Worm (Caenorhabditis elegans): ENCODE measurements around the gene lir-1.

lir-1 gene

DNA sequence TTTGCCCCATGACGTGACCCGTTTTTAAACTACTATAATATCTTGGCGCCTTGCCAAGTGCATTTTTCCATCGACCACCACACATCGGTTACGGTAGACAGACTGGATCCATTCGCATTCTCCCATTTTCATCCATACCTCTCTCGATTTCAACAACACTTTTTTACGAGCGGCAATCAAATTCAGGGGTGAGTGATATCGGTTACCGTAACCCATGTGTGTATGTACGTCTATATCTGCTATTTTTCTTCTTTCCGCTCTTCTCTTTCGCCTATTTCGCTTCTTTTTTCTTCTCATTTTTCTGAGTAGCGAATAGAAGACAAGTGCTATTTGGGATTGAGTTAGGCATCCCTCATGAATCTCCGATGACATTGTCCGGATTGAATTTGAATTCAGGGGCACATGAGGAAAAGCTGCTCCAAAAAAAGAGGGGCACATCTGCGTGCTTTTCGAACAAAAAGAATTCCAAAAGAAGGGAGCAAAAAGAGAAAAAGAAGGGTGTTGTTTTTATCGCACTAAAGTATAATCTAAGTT lies 40.1 kb upstream of the lir-1 start:
- no peak for TF ChIP-seq mdl-1 (tag; optimal IDR thresholded peaks at IDR 0.05)
- TF ChIP-seq nfya-1 (tag; optimal IDR thresholded peaks at IDR 0.05; ENCODE audit: insufficient read depth) = peak; percentile 8
- TF ChIP-seq nhr-43 (tag; optimal IDR thresholded peaks at IDR 0.05; ENCODE audit: poor library complexity, severe bottlenecking) = peak; percentile 19
- peak; percentile 79 for TF ChIP-seq fkh-10 (GFP tag; optimal IDR thresholded peaks at IDR 0.05)

DNA sequence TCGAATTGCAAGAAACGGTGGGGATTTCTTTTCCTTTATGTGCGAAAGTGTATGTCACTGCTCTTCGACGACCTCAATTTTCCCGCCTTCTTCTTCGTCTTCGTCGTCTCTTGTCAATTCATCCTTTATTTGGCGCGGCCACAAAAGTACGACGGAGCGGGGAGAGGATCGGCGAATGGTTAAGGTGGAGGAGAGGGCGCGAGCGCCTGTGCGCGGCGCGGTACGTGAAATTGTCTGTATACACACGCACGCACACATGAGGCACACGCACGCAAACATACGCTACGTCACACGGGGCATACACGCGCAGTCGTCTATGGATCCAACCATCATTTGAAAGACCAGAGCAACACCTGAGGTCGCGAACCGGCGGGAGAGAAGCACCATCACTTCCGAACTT lies 36.5 kb upstream of the lir-1 start:
- TF ChIP-seq pha-4 (tag; optimal IDR thresholded peaks at IDR 0.05) (peak; percentile 22), fkh-10 (GFP tag; optimal IDR thresholded peaks at IDR 0.05) (no peak), ztf-4 (tag; optimal IDR thresholded peaks at IDR 0.05) (no peak)

DNA sequence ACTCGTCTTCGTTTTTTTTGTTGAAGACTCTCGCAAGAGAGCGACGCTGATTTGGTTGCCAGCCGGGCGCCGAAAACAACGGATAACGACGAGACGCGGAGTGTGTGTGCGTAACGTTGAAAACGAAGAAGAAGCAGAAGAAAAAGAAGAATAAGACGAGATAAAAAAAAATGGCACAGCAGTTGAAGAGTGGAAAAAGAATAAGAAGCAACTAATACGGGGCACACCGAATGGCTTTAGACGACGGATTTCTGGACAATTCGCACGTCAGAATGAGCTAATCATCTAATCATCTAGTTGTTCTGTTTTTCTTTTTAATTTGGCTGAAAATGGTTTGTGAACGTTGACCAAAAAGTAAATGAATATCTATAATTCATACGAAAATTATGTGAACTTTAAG lies 34.9 kb upstream of the lir-1 start:
- TF ChIP-seq nfya-1 (tag; optimal IDR thresholded peaks at IDR 0.05; ENCODE audit: insufficient read depth) (peak; percentile 6), snpc-4 (tag; optimal IDR thresholded peaks at IDR 0.05) (no peak)

ce11 chrII:7639036-7639435 lies 32.8 kb upstream of the lir-1 start:
- no peak for TF ChIP-seq nhr-67 (tag; optimal IDR thresholded peaks at IDR 0.05)
- no peak for TF ChIP-seq egl-27 (tag; optimal IDR thresholded peaks at IDR 0.05)
- peak; percentile 3 for TF ChIP-seq pqm-1 (tag; optimal IDR thresholded peaks at IDR 0.05)
- TF ChIP-seq mdl-1 (tag; optimal IDR thresholded peaks at IDR 0.05) = no peak
- TF ChIP-seq elt-2 (tag; optimal IDR thresholded peaks at IDR 0.05) = peak; percentile 75
- no peak for TF ChIP-seq skn-1 (tag; optimal IDR thresholded peaks at IDR 0.05)
- TF ChIP-seq ceh-82 (tag; optimal IDR thresholded peaks at IDR 0.05) = no peak
- TF ChIP-seq ama-1 (optimal IDR thresholded peaks at IDR 0.05) = no peak
- TF ChIP-seq tbx-2 (tag; optimal IDR thresholded peaks at IDR 0.05) = no peak
- no peak for TF ChIP-seq nhr-77 (tag; optimal IDR thresholded peaks at IDR 0.05)
- no peak for TF ChIP-seq sea-2 (GFP tag; optimal IDR thresholded peaks at IDR 0.05)
- TF ChIP-seq nhr-25 (tag; optimal IDR thresholded peaks at IDR 0.05) = no peak
- no peak for TF ChIP-seq nhr-11 (tag; optimal IDR thresholded peaks at IDR 0.05)
- no peak for TF ChIP-seq pha-4 (tag; optimal IDR thresholded peaks at IDR 0.05)

DNA sequence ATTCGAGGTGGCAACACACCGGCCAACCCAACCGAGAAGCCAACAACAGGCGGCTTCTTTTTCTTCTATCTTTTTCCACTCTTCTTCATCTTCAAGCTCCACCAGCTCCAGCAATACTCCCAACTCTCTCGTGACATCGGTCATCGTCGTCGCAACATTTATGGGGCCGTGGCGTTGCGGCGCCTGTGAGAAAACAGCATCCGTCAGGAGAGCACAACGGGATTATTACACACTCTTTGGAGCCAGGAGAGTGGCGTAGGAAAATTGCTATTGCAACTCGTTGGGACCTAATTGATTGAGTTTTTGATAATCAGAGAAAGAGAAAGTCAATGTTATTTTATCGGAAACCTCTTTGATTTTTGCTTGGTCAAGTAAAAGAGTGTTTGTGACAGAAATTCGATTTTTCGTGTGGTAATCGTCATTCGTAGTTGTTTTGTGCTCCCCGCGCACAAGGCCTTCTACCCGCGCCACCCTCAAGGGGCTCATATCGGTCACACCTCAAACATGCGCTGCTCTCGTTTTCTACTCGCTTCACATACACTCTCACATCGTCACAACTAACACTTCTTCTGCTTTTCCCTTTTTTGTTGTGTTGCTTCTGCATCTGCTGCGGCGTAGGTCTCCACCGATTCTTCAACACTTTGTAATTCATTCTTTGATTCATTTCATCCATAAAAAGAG lies 31.5 kb upstream of the lir-1 start:
- TF ChIP-seq unc-39 (tag; optimal IDR thresholded peaks at IDR 0.05) (no peak), fos-1 (tag; optimal IDR thresholded peaks at IDR 0.05) (no peak), tbx-2 (tag; optimal IDR thresholded peaks at IDR 0.05) (no peak), mml-1 (tag; optimal IDR thresholded peaks at IDR 0.05) (no peak), lin-39 (tag; optimal IDR thresholded peaks at IDR 0.05) (peak; percentile 69), pqm-1 (tag; optimal IDR thresholded peaks at IDR 0.05) (no peak), nhr-28 (tag; optimal IDR thresholded peaks at IDR 0.05) (no peak), egl-5 (tag; optimal IDR thresholded peaks at IDR 0.05) (peak; percentile 21), nhr-77 (tag; optimal IDR thresholded peaks at IDR 0.05) (no peak), zag-1 (tag; optimal IDR thresholded peaks at IDR 0.05) (no peak), nfya-1 (tag; optimal IDR thresholded peaks at IDR 0.05; ENCODE audit: insufficient read depth) (peak; percentile 47), nhr-67 (tag; optimal IDR thresholded peaks at IDR 0.05) (no peak), ceh-82 (tag; optimal IDR thresholded peaks at IDR 0.05) (no peak), ama-1 (optimal IDR thresholded peaks at IDR 0.05) (no peak), ceh-28 (tag; optimal IDR thresholded peaks at IDR 0.05) (no peak), pha-4 (tag; optimal IDR thresholded peaks at IDR 0.05) (no peak), aly-2 (tag; optimal IDR thresholded peaks at IDR 0.05) (no peak), ZK546.5 (tag; optimal IDR thresholded peaks at IDR 0.05) (no peak), lin-15B (tag; optimal IDR thresholded peaks at IDR 0.05) (no peak), nhr-23 (tag; optimal IDR thresholded peaks at IDR 0.05) (no peak), snpc-4 (tag; optimal IDR thresholded peaks at IDR 0.05) (no peak), nhr-43 (tag; optimal IDR thresholded peaks at IDR 0.05; ENCODE audit: poor library complexity, severe bottlenecking) (no peak), ztf-4 (tag; optimal IDR thresholded peaks at IDR 0.05) (no peak), nhr-25 (tag; optimal IDR thresholded peaks at IDR 0.05) (no peak), nhr-11 (tag; optimal IDR thresholded peaks at IDR 0.05) (peak; percentile 4)

All from whole organism, L3 larva.